Fruit fly (Drosophila melanogaster): Measurements from ENCODE around the gene slp2.

The slp2 gene

dm6 chr2L:3872283-3872682, 35.6 kb downstream of the slp2 start, which contains the start of gene CG31957 (continued):
- no peak for TF ChIP-seq Sox102F (GFP tag; optimal IDR thresholded peaks at IDR 0.05)
- TF ChIP-seq Dbx (GFP tag; IDR thresholded peaks at IDR 0.05): peak; percentile 79
- TF ChIP-seq lmd (GFP tag; IDR thresholded peaks at IDR 0.05): peak; percentile 49; the same call in 1 of the 2 replicates
- TF ChIP-seq CG8281 (tag; optimal IDR thresholded peaks at IDR 0.05): no peak
- no peak for TF ChIP-seq PHDP (tag; optimal IDR thresholded peaks at IDR 0.05)
- peak; percentile 52 for TF ChIP-seq Abd-B (GFP tag; optimal IDR thresholded peaks at IDR 0.05)
- TF ChIP-seq CG18619 (GFP tag; optimal IDR thresholded peaks at IDR 0.05): no peak
- no peak for TF ChIP-seq CG2202 (tag; optimal IDR thresholded peaks at IDR 0.05)
- peak; percentile 89 for TF ChIP-seq knrl (GFP tag; IDR thresholded peaks at IDR 0.05; ENCODE audit: partially characterized antibody)
- TF ChIP-seq Hr3 (GFP tag; optimal IDR thresholded peaks at IDR 0.05): peak; percentile 49
- TF ChIP-seq Ada2b (GFP tag; IDR thresholded peaks at IDR 0.05): no peak
- TF ChIP-seq CG7963 (GFP tag; IDR thresholded peaks at IDR 0.05; ENCODE audit: partially characterized antibody): peak; percentile 77
- TF ChIP-seq CG4282 (GFP tag; optimal IDR thresholded peaks at IDR 0.05): peak; percentile 41
- peak in 1 of 2 experiments; percentile 84 for TF ChIP-seq tll (GFP tag; optimal IDR thresholded peaks at IDR 0.05)
- no peak for TF ChIP-seq CG15073 (GFP tag; optimal IDR thresholded peaks at IDR 0.05)
- TF ChIP-seq sens-2 (GFP tag; IDR thresholded peaks at IDR 0.05): no peak
- TF ChIP-seq CG3065 (GFP tag; optimal IDR thresholded peaks at IDR 0.05): no peak
- no peak for TF ChIP-seq ATbp (GFP tag; optimal IDR thresholded peaks at IDR 0.05)
- TF ChIP-seq cas (GFP tag; IDR thresholded peaks at IDR 0.05): 0 out of 2 replicates have a peak, but pooled peaks have one; percentile 10
- TF ChIP-seq al (GFP tag; IDR thresholded peaks at IDR 0.05): no peak
- no peak for TF ChIP-seq CG3726 (GFP tag; IDR thresholded peaks at IDR 0.05)
- TF ChIP-seq CG10959 (GFP tag; IDR thresholded peaks at IDR 0.05): peak; percentile 28; the same call in 1 of the 2 replicates
- TF ChIP-seq bigmax (GFP tag; optimal IDR thresholded peaks at IDR 0.05): no peak
- no peak for TF ChIP-seq grn (GFP tag; optimal IDR thresholded peaks at IDR 0.05)
- no peak for TF ChIP-seq CG12299 (tag; optimal IDR thresholded peaks at IDR 0.05)
- peak; percentile 86; the same call in 2 of the 3 replicates for TF ChIP-seq CG11456 (GFP tag; IDR thresholded peaks at IDR 0.05)
- TF ChIP-seq MTF-1 (GFP tag; optimal IDR thresholded peaks at IDR 0.05; ENCODE audit: borderline replicate concordance): no peak
- no peak for TF ChIP-seq bowl (GFP tag; IDR thresholded peaks at IDR 0.05)
- TF ChIP-seq pan (optimal IDR thresholded peaks at IDR 0.05): no peak
- peak in 1 of 2 experiments; percentile 53 for TF ChIP-seq pan (GFP tag; optimal IDR thresholded peaks at IDR 0.05 in 1 of 2, IDR thresholded peaks at IDR 0.05 in 1 of 2)
- TF ChIP-seq en (GFP tag; optimal IDR thresholded peaks at IDR 0.05): peak; percentile 22
- TF ChIP-seq CG15479 (GFP tag; optimal IDR thresholded peaks at IDR 0.05): no peak
- TF ChIP-seq Hey (tag; optimal IDR thresholded peaks at IDR 0.05): no peak
- peak; percentile 94 for TF ChIP-seq Med (GFP tag)
- no peak for TF ChIP-seq Ssrp (tag; optimal IDR thresholded peaks at IDR 0.05)
- TF ChIP-seq mam (GFP tag; optimal IDR thresholded peaks at IDR 0.05): peak; percentile 78
- no peak for TF ChIP-seq crol (GFP tag; IDR thresholded peaks at IDR 0.05)
- peak; percentile 76 for TF ChIP-seq NFAT (GFP tag; IDR thresholded peaks at IDR 0.05)
- TF ChIP-seq CG7745 (tag; optimal IDR thresholded peaks at IDR 0.05): no peak
- TF ChIP-seq CG32767 (GFP tag; IDR thresholded peaks at IDR 0.05): no peak
- TF ChIP-seq NK7.1 (GFP tag; optimal IDR thresholded peaks at IDR 0.05): no peak
- TF ChIP-seq tna (GFP tag; IDR thresholded peaks at IDR 0.05; ENCODE audit: partially characterized antibody): peak; percentile 73
- TF ChIP-seq CG17612 (GFP tag; IDR thresholded peaks at IDR 0.05): 0 out of 2 replicates have a peak, but pooled peaks have one; percentile 13
- no peak for TF ChIP-seq C15 (GFP tag; IDR thresholded peaks at IDR 0.05)
- TF ChIP-seq CG17568 (GFP tag; optimal IDR thresholded peaks at IDR 0.05): no peak
- TF ChIP-seq ci (GFP tag; IDR thresholded peaks at IDR 0.05): peak; percentile 71
- no peak for TF ChIP-seq kah (GFP tag; optimal IDR thresholded peaks at IDR 0.05)
- no peak for TF ChIP-seq CG8388 (GFP tag; optimal IDR thresholded peaks at IDR 0.05)
- no peak for TF ChIP-seq Fer2 (tag; optimal IDR thresholded peaks at IDR 0.05)
- TF ChIP-seq CG10654 (GFP tag; optimal IDR thresholded peaks at IDR 0.05): no peak
- no peak for TF ChIP-seq dmrt99B (tag; optimal IDR thresholded peaks at IDR 0.05)
